Fruit fly (Drosophila melanogaster) whole organism: Measurements from ENCODE around the gene Irk1.

Experiments
- CG8478 ChIP-seq: fragments of >200 bp; optimal IDR thresholded peaks from 2 replicates; lab custom pipeline; 2018; ENCODE audit warnings: inconsistent platforms
- psq ChIP-seq: fragments of >200 bp; optimal IDR thresholded peaks from 2 replicates; lab custom pipeline; 2017

dm6 chr3R:23156347-23156864 lies 11.7 kb upstream of the Irk1 start:
- TF ChIP-seq psq (lab: Kevin White, UChicago) (no peak), CG8478 (lab: Kevin White, UChicago) (no peak)
